Fruit fly (Drosophila melanogaster): ENCODE data around the gene eIF4EHP.

Gene eIF4EHP

DNA sequence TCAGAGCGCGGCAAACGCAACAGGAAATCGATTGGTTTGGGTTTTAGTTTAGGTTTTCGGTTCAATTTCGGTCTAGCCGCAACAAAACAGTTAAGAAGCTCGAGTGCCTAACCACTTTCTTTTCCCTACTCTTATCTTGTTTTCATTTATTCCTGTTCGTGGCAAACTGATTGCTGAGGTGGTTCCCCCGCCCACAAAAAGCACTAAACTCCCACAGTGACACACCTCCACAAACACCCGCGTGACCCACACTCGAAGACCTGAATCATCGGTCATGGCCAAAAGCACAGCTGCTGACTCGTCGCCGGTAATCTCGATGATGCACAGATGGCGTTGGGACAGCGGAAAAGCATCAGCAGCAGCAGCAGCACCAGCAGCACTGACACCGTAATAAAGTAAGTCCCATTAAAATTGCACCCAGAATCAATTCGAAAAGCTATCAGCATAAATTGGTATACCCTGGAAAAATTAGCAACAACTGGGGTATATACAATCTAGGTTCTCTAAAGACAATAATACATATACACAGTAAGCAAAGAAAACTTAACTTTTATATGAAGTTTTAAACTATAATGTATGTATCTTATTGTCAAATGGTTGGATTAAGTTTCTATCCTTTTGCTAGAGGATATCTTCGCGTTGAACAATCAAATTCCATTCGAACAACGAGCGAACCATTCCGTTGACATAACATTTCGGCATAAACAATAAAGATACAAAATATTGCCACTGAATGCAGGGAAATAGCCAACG is 82.9 kb downstream of the eIF4EHP start (continued):
- no peak for TF ChIP-seq vfl (GFP tag; optimal IDR thresholded peaks at IDR 0.05)
- no peak for TF ChIP-seq Sin3A (optimal IDR thresholded peaks at IDR 0.05)
- 0 out of 2 replicates have a peak, but pooled peaks have one; percentile 24 for TF ChIP-seq slbo (GFP tag; IDR thresholded peaks at IDR 0.05)
- TF ChIP-seq fd96Cb (tag; optimal IDR thresholded peaks at IDR 0.05), result peak; percentile 39
- peak; percentile 22 for TF ChIP-seq CoRest (tag; optimal IDR thresholded peaks at IDR 0.05)
- no peak for TF ChIP-seq CG10321 (GFP tag; IDR thresholded peaks at IDR 0.05)
- TF ChIP-seq Nf-YA (GFP tag; IDR thresholded peaks at IDR 0.05), result no peak
- no peak for TF ChIP-seq CG12155 (GFP tag; optimal IDR thresholded peaks at IDR 0.05)
- peak; percentile 30 to 35 for TF ChIP-seq dpn (GFP tag; optimal IDR thresholded peaks at IDR 0.05)
- TF ChIP-seq br (optimal IDR thresholded peaks at IDR 0.05), result no peak
- TF ChIP-seq CG11696 (GFP tag; IDR thresholded peaks at IDR 0.05), result 0 out of 2 replicates have a peak, but pooled peaks have one; percentile 15
- TF ChIP-seq rib (GFP tag; IDR thresholded peaks at IDR 0.05), result no peak
- TF ChIP-seq pnt (GFP tag; optimal IDR thresholded peaks at IDR 0.05), result peak; percentile 9
- no peak for TF ChIP-seq CG42726 (GFP tag; IDR thresholded peaks at IDR 0.05; ENCODE audit: partially characterized antibody)
- TF ChIP-seq CG17385 (GFP tag; optimal IDR thresholded peaks at IDR 0.05), result peak; percentile 2
- no peak for TF ChIP-seq CG7271 (tag; optimal IDR thresholded peaks at IDR 0.05)
- no peak for TF ChIP-seq CG18599 (GFP tag; optimal IDR thresholded peaks at IDR 0.05)
- TF ChIP-seq tna (GFP tag; IDR thresholded peaks at IDR 0.05; ENCODE audit: partially characterized antibody), result no peak
- TF ChIP-seq ems (GFP tag; optimal IDR thresholded peaks at IDR 0.05), result no peak
- TF ChIP-seq Elba2 (GFP tag; optimal IDR thresholded peaks at IDR 0.05), result no peak
- TF ChIP-seq mirr (GFP tag; optimal IDR thresholded peaks at IDR 0.05), result no peak
- peak; percentile 36 for TF ChIP-seq PHDP (tag; optimal IDR thresholded peaks at IDR 0.05)
- no peak for TF ChIP-seq insv (GFP tag; optimal IDR thresholded peaks at IDR 0.05)
- TF ChIP-seq C15 (GFP tag; IDR thresholded peaks at IDR 0.05), result no peak
- TF ChIP-seq CG6689 (GFP tag; IDR thresholded peaks at IDR 0.05), result no peak
- TF ChIP-seq Myb (GFP tag; optimal IDR thresholded peaks at IDR 0.05), result no peak
- no peak for TF ChIP-seq Dp (GFP tag; optimal IDR thresholded peaks at IDR 0.05)
- no peak for TF ChIP-seq Sry-δ (GFP tag; optimal IDR thresholded peaks at IDR 0.05)
- no peak for TF ChIP-seq CG15696 (tag; optimal IDR thresholded peaks at IDR 0.05)
- peak; percentile 55; the same call in 1 of the 2 replicates for TF ChIP-seq Xrp1 (GFP tag; IDR thresholded peaks at IDR 0.05)
- TF ChIP-seq ind (GFP tag; optimal IDR thresholded peaks at IDR 0.05), result no peak
- peak in 1 of 2 experiments; percentile 62 for TF ChIP-seq Hr51 (GFP tag; optimal IDR thresholded peaks at IDR 0.05)
- TF ChIP-seq CG3065 (GFP tag; optimal IDR thresholded peaks at IDR 0.05), result no peak
- no peak for TF ChIP-seq Fer1 (GFP tag; optimal IDR thresholded peaks at IDR 0.05)
- TF ChIP-seq Hsf (GFP tag; optimal IDR thresholded peaks at IDR 0.05), result peak; percentile 13
- no peak for TF ChIP-seq CG31365 (tag; optimal IDR thresholded peaks at IDR 0.05)
- no peak for TF ChIP-seq Nf-YC (tag; optimal IDR thresholded peaks at IDR 0.05)
- no peak for TF ChIP-seq Hand (GFP tag; optimal IDR thresholded peaks at IDR 0.05)
- peak; percentile 43 for TF ChIP-seq CG13424 (tag; optimal IDR thresholded peaks at IDR 0.05)
- no peak for TF ChIP-seq CG43689 (GFP tag; IDR thresholded peaks at IDR 0.05)
- TF ChIP-seq CG13775 (GFP tag; optimal IDR thresholded peaks at IDR 0.05), result no peak
- TF ChIP-seq crp (GFP tag; optimal IDR thresholded peaks at IDR 0.05), result no peak
- no peak for TF ChIP-seq CG12299 (tag; optimal IDR thresholded peaks at IDR 0.05)
- no peak for TF ChIP-seq CG7745 (tag; optimal IDR thresholded peaks at IDR 0.05)
- TF ChIP-seq cwo (GFP tag; optimal IDR thresholded peaks at IDR 0.05), result no peak
- TF ChIP-seq bab2 (GFP tag; optimal IDR thresholded peaks at IDR 0.05), result no peak
- no peak for TF ChIP-seq emc (GFP tag; optimal IDR thresholded peaks at IDR 0.05)
- no peak for TF ChIP-seq CG31388 (GFP tag; optimal IDR thresholded peaks at IDR 0.05)
- TF ChIP-seq hb (GFP tag; IDR thresholded peaks at IDR 0.05; ENCODE audit: partially characterized antibody), result no peak
- peak; percentile 59; the same call in 2 of the 3 replicates for TF ChIP-seq dysf (GFP tag; IDR thresholded peaks at IDR 0.05)
